Fruit fly (Drosophila melanogaster) whole organism, prepupa: Measurements from ENCODE around the gene tex.
A peak's percentile ranks its signal among the peaks of the same experiment; 100 is the strongest.

ENCODE experiments used
- Blimp-1 ChIP-seq: fragments of 200-800 bp; sonication (Bioruptor generic); optimal IDR thresholded peaks from 3 replicates; lab custom pipeline; 2017; ENCODE audit warnings: missing biosample characterization, missing genetic modification characterization, mild to moderate bottlenecking, moderate library complexity, missing genetic modification reagents
- CG10669 ChIP-seq: fragments of 200-800 bp; sonication (Bioruptor generic); optimal IDR thresholded peaks from 3 replicates; lab custom pipeline; 2018; ENCODE audit warnings: missing biosample characterization, mild to moderate bottlenecking, missing genetic modification characterization, moderate library complexity
- CG11294 ChIP-seq: fragments of 200-800 bp; sonication (Bioruptor generic); IDR thresholded peaks from 2 replicates; pipeline ENCODE4 v1.3.6; 2022; ENCODE audit warnings: missing biosample characterization, missing genetic modification characterization
- CG11762 ChIP-seq: fragments of 200-800 bp; sonication (Bioruptor generic); optimal IDR thresholded peaks from 3 replicates; lab custom pipeline; 2016; ENCODE audit warnings: missing biosample characterization, missing genetic modification characterization; ENCODE audit not compliant: insufficient read depth
- CG15336 ChIP-seq: fragments of 200-800 bp; sonication (Bioruptor generic); IDR thresholded peaks from 2 replicates; pipeline ENCODE4 v1.3.6; 2022; ENCODE audit warnings: missing biosample characterization, missing genetic modification characterization
- CG1621 ChIP-seq: fragments of 200-800 bp; sonication (Bioruptor generic); optimal IDR thresholded peaks from 3 replicates; lab custom pipeline; 2018; ENCODE audit warnings: missing biosample characterization, mild to moderate bottlenecking, missing genetic modification characterization
- CG31627 ChIP-seq: fragments of 200-800 bp; sonication (Bioruptor generic); optimal IDR thresholded peaks from 3 replicates; lab custom pipeline; 2016; ENCODE audit warnings: missing biosample characterization, missing genetic modification characterization
- CG34406 ChIP-seq: fragments of 200-800 bp; sonication (Bioruptor generic); optimal IDR thresholded peaks from 3 replicates; lab custom pipeline; 2016; ENCODE audit warnings: missing biosample characterization, missing genetic modification characterization
- CG6276 ChIP-seq: fragments of 200-800 bp; sonication (Bioruptor generic); optimal IDR thresholded peaks from 2 replicates; lab custom pipeline; 2017; ENCODE audit warnings: missing biosample characterization, mild to moderate bottlenecking, missing genetic modification characterization
- CG6792 ChIP-seq: fragments of 200-800 bp; sonication (Bioruptor generic); optimal IDR thresholded peaks from 3 replicates; lab custom pipeline; 2016; ENCODE audit warnings: missing biosample characterization, missing genetic modification characterization
- CG8119 ChIP-seq: fragments of 200-800 bp; sonication (Bioruptor generic); IDR thresholded peaks from 3 replicates; pipeline ENCODE4 v1.3.6; 2022; ENCODE audit warnings: missing biosample characterization, missing genetic modification characterization
- CG8319 ChIP-seq: fragments of 200-800 bp; sonication (Bioruptor generic); optimal IDR thresholded peaks from 3 replicates; lab custom pipeline; 2016; ENCODE audit warnings: missing biosample characterization, missing genetic modification characterization
- CG8632 ChIP-seq: fragments of 200-800 bp; sonication (Bioruptor generic); optimal IDR thresholded peaks from 3 replicates; lab custom pipeline; 2016; ENCODE audit warnings: missing biosample characterization, missing genetic modification characterization
- Eip78C ChIP-seq: fragments of 200-800 bp; sonication (Bioruptor generic); peaks from one replicate; lab custom pipeline; 2016; ENCODE audit warnings: missing biosample characterization, missing genetic modification characterization
- Eip93F ChIP-seq: fragments of 200-800 bp; sonication (Bioruptor generic); optimal IDR thresholded peaks from 2 replicates; lab custom pipeline; 2016; ENCODE audit warnings: missing biosample characterization, mild to moderate bottlenecking, missing genetic modification characterization
- Ets21C ChIP-seq: fragments of 200-800 bp; sonication (Bioruptor generic); optimal IDR thresholded peaks from 3 replicates; lab custom pipeline; 2016; ENCODE audit warnings: missing biosample characterization, missing genetic modification characterization
- Ets96B ChIP-seq: fragments of 200-800 bp; optimal IDR thresholded peaks from 2 replicates; lab custom pipeline; 2019; ENCODE audit warnings: missing biosample characterization, mild to moderate bottlenecking, missing genetic modification characterization, moderate library complexity
- Gug ChIP-seq: fragments of 200-800 bp; sonication (Bioruptor generic); IDR thresholded peaks from 2 replicates; pipeline ENCODE4 v1.3.6; 2022; ENCODE audit warnings: missing biosample characterization, missing genetic modification characterization
- Hr39 ChIP-seq: fragments of 200-800 bp; sonication (Bioruptor generic); optimal IDR thresholded peaks from 2 replicates; lab custom pipeline; 2016; ENCODE audit warnings: missing biosample characterization, missing genetic modification characterization
- Lpt ChIP-seq: fragments of 200-800 bp; sonication (Bioruptor generic); optimal IDR thresholded peaks from 3 replicates; lab custom pipeline; 2016; ENCODE audit warnings: missing biosample characterization, missing genetic modification characterization
- Met ChIP-seq: fragments of 200-800 bp; sonication (Bioruptor generic); optimal IDR thresholded peaks from 3 replicates; lab custom pipeline; 2016; ENCODE audit warnings: missing biosample characterization, missing genetic modification characterization
- OdsH ChIP-seq: fragments of 200-800 bp; sonication (Bioruptor generic); optimal IDR thresholded peaks from 3 replicates; lab custom pipeline; 2016; ENCODE audit warnings: missing biosample characterization, missing genetic modification characterization
- Smox ChIP-seq: fragments of 200-800 bp; sonication (Bioruptor generic); optimal IDR thresholded peaks from 3 replicates; lab custom pipeline; 2016; ENCODE audit warnings: missing biosample characterization, missing genetic modification characterization
- Sox102F ChIP-seq: fragments of 200-800 bp; sonication (Bioruptor generic); optimal IDR thresholded peaks from 2 replicates; lab custom pipeline; 2016; ENCODE audit warnings: missing biosample characterization, mild to moderate bottlenecking, missing genetic modification characterization
- achi ChIP-seq: fragments of 200-800 bp; sonication (Bioruptor generic); optimal IDR thresholded peaks from 3 replicates; lab custom pipeline; 2016; ENCODE audit warnings: missing biosample characterization, missing genetic modification characterization
- acj6 ChIP-seq: fragments of 200-800 bp; sonication (Bioruptor generic); optimal IDR thresholded peaks from 3 replicates; lab custom pipeline; 2016; ENCODE audit warnings: missing biosample characterization, missing genetic modification characterization
- cyc ChIP-seq: fragments of 200-800 bp; sonication (Bioruptor generic); optimal IDR thresholded peaks from 3 replicates; lab custom pipeline; 2016; ENCODE audit warnings: missing biosample characterization, missing genetic modification characterization
- esn ChIP-seq: fragments of 200-800 bp; sonication (Bioruptor generic); optimal IDR thresholded peaks from 2 replicates; lab custom pipeline; 2016; ENCODE audit warnings: missing biosample characterization, mild to moderate bottlenecking, missing genetic modification characterization, moderate library complexity
- fd59A ChIP-seq: fragments of 200-800 bp; sonication (Bioruptor generic); optimal IDR thresholded peaks from 2 replicates; lab custom pipeline; 2017; ENCODE audit warnings: missing biosample characterization, mild to moderate bottlenecking, missing genetic modification characterization, missing genetic modification reagents
- fkh ChIP-seq: fragments of 200-800 bp; sonication (Bioruptor generic); optimal IDR thresholded peaks from 3 replicates; lab custom pipeline; 2017; ENCODE audit warnings: missing biosample characterization, mild to moderate bottlenecking, missing genetic modification characterization, moderate library complexity
- lz ChIP-seq: fragments of 200-800 bp; sonication (Bioruptor generic); optimal IDR thresholded peaks from 3 replicates; lab custom pipeline; 2016; ENCODE audit warnings: missing biosample characterization, missing genetic modification characterization
- net ChIP-seq: fragments of 200-800 bp; sonication (Bioruptor generic); optimal IDR thresholded peaks from 3 replicates; lab custom pipeline; 2016; ENCODE audit warnings: missing biosample characterization, missing genetic modification characterization
- pdm3 ChIP-seq: fragments of 200-800 bp; sonication (Bioruptor generic); optimal IDR thresholded peaks from 3 replicates; lab custom pipeline; 2016; ENCODE audit warnings: missing biosample characterization, missing genetic modification characterization
- salr ChIP-seq, 2 experiments: fragments of 200-800 bp; sonication (Bioruptor generic); optimal IDR thresholded peaks; 3 replicates each; lab custom pipeline; 2016 to 2018; ENCODE audit warnings: missing biosample characterization in 2 of 2, missing genetic modification characterization in 2 of 2, mild to moderate bottlenecking in 1 of 2
- spab ChIP-seq: fragments of 200-800 bp; sonication (Bioruptor generic); optimal IDR thresholded peaks from 2 replicates; lab custom pipeline; 2017; ENCODE audit warnings: missing biosample characterization, mild to moderate bottlenecking, missing genetic modification characterization, missing genetic modification reagents
- ss ChIP-seq, 2 experiments: fragments of 200-800 bp; sonication (Bioruptor generic); optimal IDR thresholded peaks; 2 replicates in 1 of 2; 3 replicates in 1 of 2; lab custom pipeline; 2017 to 2018; ENCODE audit warnings: mild to moderate bottlenecking in 2 of 2, missing biosample characterization in 2 of 2, missing genetic modification characterization in 2 of 2, moderate library complexity in 1 of 2
- svp ChIP-seq: fragments of 200-800 bp; sonication (Bioruptor generic); peaks from one replicate; lab custom pipeline; 2016; ENCODE audit warnings: missing biosample characterization, missing genetic modification characterization
- topi ChIP-seq: fragments of 200-800 bp; sonication (Bioruptor generic); optimal IDR thresholded peaks from 3 replicates; lab custom pipeline; 2016; ENCODE audit warnings: missing biosample characterization, missing genetic modification characterization
- vri ChIP-seq: fragments of 200-800 bp; sonication (Bioruptor generic); optimal IDR thresholded peaks from 3 replicates; lab custom pipeline; 2016; ENCODE audit warnings: missing biosample characterization, mild to moderate bottlenecking, missing genetic modification characterization

Gene tex

dm6 chr3R:8285727-8286344, 22.6 kb downstream of the tex start:
- TF ChIP-seq spab (GFP tag; lab: Kevin White, UChicago): no peak
- TF ChIP-seq vri (GFP tag; lab: Kevin White, UChicago): no peak
- TF ChIP-seq CG8119 (GFP tag; lab: Robert Waterston, UW): no peak
- no peak for TF ChIP-seq CG31627 (GFP tag; lab: Kevin White, UChicago)
- no peak for TF ChIP-seq CG10669 (GFP tag; lab: Kevin White, UChicago)
- no peak for TF ChIP-seq OdsH (GFP tag; lab: Kevin White, UChicago)
- TF ChIP-seq CG1621 (tag; lab: Kevin White, UChicago): no peak
- no peak for TF ChIP-seq topi (GFP tag; lab: Kevin White, UChicago)

dm6 chr3R:8284234-8284633, 24.2 kb downstream of the tex start:
- TF ChIP-seq CG11762 (GFP tag; lab: Kevin White, UChicago) (no peak), CG1621 (tag; lab: Kevin White, UChicago) (no peak), Eip78C (no peak), lz (GFP tag; lab: Kevin White, UChicago) (no peak), salr (GFP tag; optimal IDR thresholded peaks at IDR 0.05; lab: Kevin White, UChicago) (no peak)

dm6 chr3R:8282727-8283126, 25.7 kb downstream of the tex start:
- TF ChIP-seq salr (GFP tag; optimal IDR thresholded peaks at IDR 0.05; lab: Kevin White, UChicago) (no peak), Eip93F (no peak), Blimp-1 (GFP tag; lab: Kevin White, UChicago) (peak; percentile 53), fkh (GFP tag; lab: Kevin White, UChicago) (no peak), OdsH (GFP tag; lab: Kevin White, UChicago) (no peak), CG8319 (GFP tag; lab: Kevin White, UChicago) (no peak), Ets96B (tag; lab: Kevin White, UChicago) (no peak), topi (GFP tag; lab: Kevin White, UChicago) (peak; percentile 45), CG6276 (GFP tag; lab: Kevin White, UChicago) (no peak), Ets21C (GFP tag; lab: Kevin White, UChicago) (peak; percentile 24), pdm3 (GFP tag; lab: Kevin White, UChicago) (peak; percentile 0), achi (GFP tag; lab: Kevin White, UChicago) (no peak), CG8119 (GFP tag; lab: Robert Waterston, UW) (no peak), cyc (peak; percentile 19), CG8632 (GFP tag; lab: Kevin White, UChicago) (no peak), spab (GFP tag; lab: Kevin White, UChicago) (no peak), ss (GFP tag; optimal IDR thresholded peaks at IDR 0.05; lab: Kevin White, UChicago) (no peak), CG31627 (GFP tag; lab: Kevin White, UChicago) (peak; percentile 33), CG34406 (GFP tag; lab: Kevin White, UChicago) (peak; percentile 22), Sox102F (peak; percentile 59), lz (GFP tag; lab: Kevin White, UChicago) (peak; percentile 27), svp (GFP tag; lab: Kevin White, UChicago) (peak; percentile 81), CG11294 (no peak), CG6792 (peak; percentile 4), Smox (GFP tag; lab: Kevin White, UChicago) (peak; percentile 51), CG10669 (GFP tag; lab: Kevin White, UChicago) (no peak), Met (GFP tag; lab: Kevin White, UChicago) (peak; percentile 55), fd59A (GFP tag; lab: Kevin White, UChicago) (no peak), vri (GFP tag; lab: Kevin White, UChicago) (peak; percentile 5), Eip78C (peak; percentile 82), net (GFP tag; lab: Kevin White, UChicago) (no peak), esn (GFP tag; lab: Kevin White, UChicago) (peak; percentile 54), CG15336 (GFP tag; lab: Robert Waterston, UW) (no peak), Hr39 (GFP tag; lab: Kevin White, UChicago) (peak; percentile 54), Lpt (no peak), Gug (GFP tag; lab: Robert Waterston, UW) (no peak), acj6 (GFP tag; lab: Kevin White, UChicago) (no peak)
